Worm (Caenorhabditis elegans): ENCODE data around the gene fbxb-87.
A peak's percentile ranks its signal among the peaks of the same experiment; 100 is the strongest.

Gene fbxb-87

ce11 chrIII:10894220-10894619 is at the start of gene fbxb-87:
Gene fbxb-87 (plus strand): TSS chrIII:10894520.
- TF ChIP-seq ceh-62 (tag; optimal IDR thresholded peaks at IDR 0.05): no peak
- TF ChIP-seq mdl-1 (tag; optimal IDR thresholded peaks at IDR 0.05): no peak
- TF ChIP-seq pqm-1 (tag; optimal IDR thresholded peaks at IDR 0.05): no peak
- no peak for TF ChIP-seq fos-1 (tag; optimal IDR thresholded peaks at IDR 0.05)
- TF ChIP-seq sdz-12 (GFP tag; optimal IDR thresholded peaks at IDR 0.05): no peak

ce11 chrIII:10844873-10845272 is 49.4 kb upstream of the fbxb-87 start, which contains the start of gene pde-12:
Gene pde-12 (minus strand): TSS chrIII:10845020.
- peak; percentile 33 for TF ChIP-seq lin-13 (GFP tag; optimal IDR thresholded peaks at IDR 0.05)
- no peak for TF ChIP-seq ceh-28 (tag; optimal IDR thresholded peaks at IDR 0.05)
- TF ChIP-seq mxl-3 (GFP tag; optimal IDR thresholded peaks at IDR 0.05): no peak
- no peak for TF ChIP-seq daf-8 (GFP tag; IDR thresholded peaks at IDR 0.05)
- peak; percentile 59 for TF ChIP-seq T20F7.1 (GFP tag; optimal IDR thresholded peaks at IDR 0.05)
- peak; percentile 18; the same call in 1 of the 2 replicates for TF ChIP-seq lin-1 (GFP tag; IDR thresholded peaks at IDR 0.05)
- TF ChIP-seq tra-1 (GFP tag; IDR thresholded peaks at IDR 0.05): no peak; the same call in 1 of the 2 replicates
- no peak for TF ChIP-seq vab-7 (GFP tag; IDR thresholded peaks at IDR 0.05)
- TF ChIP-seq attf-4 (tag; optimal IDR thresholded peaks at IDR 0.05): no peak
- peak; percentile 89 for TF ChIP-seq lin-38 (GFP tag; IDR thresholded peaks at IDR 0.05)
- TF ChIP-seq nhr-76 (tag; optimal IDR thresholded peaks at IDR 0.05): no peak
- peak in 1 of 2 experiments; percentile 33 for TF ChIP-seq daf-16 (GFP tag; optimal IDR thresholded peaks at IDR 0.05)
- TF ChIP-seq daf-16 (tag; optimal IDR thresholded peaks at IDR 0.05): peak; percentile 39
- TF ChIP-seq saeg-2 (GFP tag; IDR thresholded peaks at IDR 0.05): 0 out of 2 replicates have a peak, but pooled peaks have one; percentile 54
- peak; percentile 44 for TF ChIP-seq nhr-28 (tag; optimal IDR thresholded peaks at IDR 0.05)
- peak; percentile 54 for TF ChIP-seq F49E8.2 (tag; optimal IDR thresholded peaks at IDR 0.05; ENCODE audit: borderline replicate concordance)
- TF ChIP-seq ceh-62 (tag; optimal IDR thresholded peaks at IDR 0.05): no peak
- TF ChIP-seq ZK546.5 (tag; optimal IDR thresholded peaks at IDR 0.05): no peak
- TF ChIP-seq zip-2 (tag; optimal IDR thresholded peaks at IDR 0.05): peak; percentile 80
- peak; percentile 52; the same call in 1 of the 2 replicates for TF ChIP-seq madf-9 (GFP tag; conservative IDR thresholded peaks at IDR 0.05)
- no peak for TF ChIP-seq cey-2 (tag; optimal IDR thresholded peaks at IDR 0.05; ENCODE audit: borderline replicate concordance, insufficient read depth)
- TF ChIP-seq mes-2 (tag; optimal IDR thresholded peaks at IDR 0.05; ENCODE audit: poor library complexity, severe bottlenecking): peak; percentile 96
- TF ChIP-seq fkh-10 (GFP tag; optimal IDR thresholded peaks at IDR 0.05): peak; percentile 45
- TF ChIP-seq sdz-12 (GFP tag; optimal IDR thresholded peaks at IDR 0.05): no peak
- peak; percentile 79 for TF ChIP-seq rbr-2 (tag; optimal IDR thresholded peaks at IDR 0.05)
- TF ChIP-seq ama-1 (optimal IDR thresholded peaks at IDR 0.05): no peak
- peak; percentile 86 for TF ChIP-seq nhr-102 (tag; optimal IDR thresholded peaks at IDR 0.05)
- TF ChIP-seq duxl-1 (tag; optimal IDR thresholded peaks at IDR 0.05; ENCODE audit: poor library complexity): no peak
- TF ChIP-seq zag-1 (tag; optimal IDR thresholded peaks at IDR 0.05): no peak
- peak; percentile 31 to 93 for TF ChIP-seq lsy-2 (tag; optimal IDR thresholded peaks at IDR 0.05)
- no peak for TF ChIP-seq F44E2.7 (GFP tag; IDR thresholded peaks at IDR 0.05)
- peak; percentile 61 for TF ChIP-seq nhr-6 (tag; optimal IDR thresholded peaks at IDR 0.05)
- TF ChIP-seq ceh-44 (GFP tag; IDR thresholded peaks at IDR 0.05): no peak
- no peak for TF ChIP-seq F26F4.8 (GFP tag; conservative IDR thresholded peaks at IDR 0.05)
- TF ChIP-seq ztf-7 (tag; optimal IDR thresholded peaks at IDR 0.05): peak; percentile 71
- TF ChIP-seq F10B5.3 (tag; optimal IDR thresholded peaks at IDR 0.05): peak; percentile 62
- peak; percentile 61 for TF ChIP-seq hlh-30 (tag; optimal IDR thresholded peaks at IDR 0.05; ENCODE audit: insufficient read depth)
- TF ChIP-seq F37D6.2 (tag; optimal IDR thresholded peaks at IDR 0.05): peak; percentile 68
- no peak for TF ChIP-seq mxl-2 (GFP tag; conservative IDR thresholded peaks at IDR 0.05)
- peak; percentile 43 for TF ChIP-seq nhr-48 (tag; optimal IDR thresholded peaks at IDR 0.05)
- peak; percentile 61 for TF ChIP-seq ctbp-1 (GFP tag; IDR thresholded peaks at IDR 0.05)
- TF ChIP-seq set-16 (GFP tag; IDR thresholded peaks at IDR 0.05): no peak
- no peak for TF ChIP-seq D1046.2 (GFP tag; IDR thresholded peaks at IDR 0.05)
- peak; percentile 87 for TF ChIP-seq dpl-1 (GFP tag; optimal IDR thresholded peaks at IDR 0.05)
- TF ChIP-seq R02D3.7 (tag; optimal IDR thresholded peaks at IDR 0.05): no peak
- TF ChIP-seq zfp-3 (GFP tag; conservative IDR thresholded peaks at IDR 0.05): 0 out of 2 replicates have a peak, but pooled peaks have one; percentile 45
